Worm (Caenorhabditis elegans) whole organism, late embryonic: ENCODE data around the gene col-125.

Experiments
- T23F11.4 ChIP-seq: fragments of 200-800 bp; sonication (Bioruptor generic); optimal IDR thresholded peaks from 2 replicates; lab custom pipeline; 2018; ENCODE audit warnings: mild to moderate bottlenecking, missing genetic modification characterization, missing compliant biosample characterization
- elt-2 ChIP-seq: sonication (generic microtip); optimal IDR thresholded peaks from 2 replicates; lab custom pipeline; 2016; ENCODE audit warnings: missing genetic modification reagents, missing genetic modification characterization, missing compliant biosample characterization
- ets-4 ChIP-seq: sonication (generic microtip); optimal IDR thresholded peaks from 2 replicates; lab custom pipeline; 2016; ENCODE audit warnings: missing genetic modification characterization, missing compliant biosample characterization
- lin-11 ChIP-seq: fragments of 200-800 bp; sonication (Bioruptor generic); optimal IDR thresholded peaks from 2 replicates; lab custom pipeline; 2018; ENCODE audit warnings: mild to moderate bottlenecking, missing genetic modification characterization, missing compliant biosample characterization
- odd-2 ChIP-seq: sonication (generic microtip); optimal IDR thresholded peaks from 2 replicates; lab custom pipeline; 2017; ENCODE audit warnings: antibody characterized with exemption, mild to moderate bottlenecking, missing genetic modification characterization, missing compliant biosample characterization
- tbx-2 ChIP-seq: sonication (generic microtip); optimal IDR thresholded peaks from 2 replicates; lab custom pipeline; 2016; ENCODE audit warnings: missing genetic modification characterization, missing compliant biosample characterization

- no peak for TF ChIP-seq odd-2 (tag; lab: Kevin White, UChicago)
- no peak for TF ChIP-seq elt-2 (tag; lab: Kevin White, UChicago)
- TF ChIP-seq tbx-2 (tag; lab: Kevin White, UChicago) = no peak
- TF ChIP-seq T23F11.4 (GFP tag; lab: Kevin White, UChicago) = no peak
- TF ChIP-seq lin-11 = no peak
- no peak for TF ChIP-seq ets-4 (tag; lab: Kevin White, UChicago)
Observed at ce11 chrIV:11178495-11178894, 46.8 kb upstream of the col-125 start, which contains the start of gene C08F8.9.
